Fruit fly (Drosophila melanogaster): ENCODE results near the gene CG14598.

The CG14598 gene

dm6 chr3R:7439306-7439810, at the start of gene CG14598:
Gene CG14598 (plus strand): TSS chr3R:7439760.
- TF ChIP-seq CG6163 (GFP tag; IDR thresholded peaks at IDR 0.05) (no peak), Eip78C (GFP tag) (peak; percentile 43), CG3919 (GFP tag; optimal IDR thresholded peaks at IDR 0.05) (no peak)

- no peak for TF ChIP-seq Lpt (GFP tag; optimal IDR thresholded peaks at IDR 0.05)
- TF ChIP-seq net (GFP tag; optimal IDR thresholded peaks at IDR 0.05): no peak
- no peak for TF ChIP-seq CG9139 (GFP tag; optimal IDR thresholded peaks at IDR 0.05)
- no peak for TF ChIP-seq fkh (GFP tag; optimal IDR thresholded peaks at IDR 0.05)
- TF ChIP-seq Eip78C (GFP tag): no peak
- TF ChIP-seq ss (GFP tag; optimal IDR thresholded peaks at IDR 0.05): no peak
- no peak for TF ChIP-seq achi (GFP tag; optimal IDR thresholded peaks at IDR 0.05)
- TF ChIP-seq lz (GFP tag; optimal IDR thresholded peaks at IDR 0.05): no peak
These were observed 48.4 kb upstream of the CG14598 start, which contains the start of gene CG42650 for dm6 chr3R:7391113-7391512. Gene CG42650 (plus strand): TSS chr3R:7391413.

- TF ChIP-seq vri (GFP tag; optimal IDR thresholded peaks at IDR 0.05) (no peak), fd59A (GFP tag; optimal IDR thresholded peaks at IDR 0.05) (no peak), CG32006 (GFP tag; optimal IDR thresholded peaks at IDR 0.05) (no peak), CG6276 (GFP tag; optimal IDR thresholded peaks at IDR 0.05) (no peak), svp (GFP tag) (no peak), CG34406 (GFP tag; optimal IDR thresholded peaks at IDR 0.05) (no peak)
These were observed 45.5 kb upstream of the CG14598 start for dm6 chr3R:7394047-7394446.

- no peak for TF ChIP-seq eg (GFP tag; IDR thresholded peaks at IDR 0.05)
- no peak for TF ChIP-seq acj6 (GFP tag; optimal IDR thresholded peaks at IDR 0.05)
- no peak for TF ChIP-seq Eip78C (GFP tag)
- TF ChIP-seq achi (GFP tag; optimal IDR thresholded peaks at IDR 0.05): no peak
These were observed 33.0 kb upstream of the CG14598 start, which contains the start of gene Ir84a for dm6 chr3R:7406569-7406968. Gene Ir84a (plus strand): TSS chr3R:7406869.

dm6 chr3R:7420465-7420864, 19.1 kb upstream of the CG14598 start, which contains the start of gene wa-cup:
Gene wa-cup (plus strand): TSS chr3R:7420765.
- TF ChIP-seq CG1621 (tag; optimal IDR thresholded peaks at IDR 0.05) (no peak), Blimp-1 (GFP tag; optimal IDR thresholded peaks at IDR 0.05) (no peak), acj6 (GFP tag; optimal IDR thresholded peaks at IDR 0.05) (no peak), eg (GFP tag; IDR thresholded peaks at IDR 0.05) (no peak), CG3032 (tag; optimal IDR thresholded peaks at IDR 0.05) (no peak), topi (GFP tag; optimal IDR thresholded peaks at IDR 0.05) (no peak), svp (GFP tag) (no peak), Eip75B (GFP tag; optimal IDR thresholded peaks at IDR 0.05) (no peak), Eip93F (GFP tag; optimal IDR thresholded peaks at IDR 0.05) (no peak), Eip78C (GFP tag) (no peak), Lpt (GFP tag; optimal IDR thresholded peaks at IDR 0.05) (no peak), CG8319 (GFP tag; optimal IDR thresholded peaks at IDR 0.05) (no peak), CG11294 (GFP tag; IDR thresholded peaks at IDR 0.05) (no peak), CG4318 (GFP tag; optimal IDR thresholded peaks at IDR 0.05) (no peak), salr (GFP tag; optimal IDR thresholded peaks at IDR 0.05) (no peak), pdm3 (GFP tag; optimal IDR thresholded peaks at IDR 0.05) (no peak), CG15336 (GFP tag; IDR thresholded peaks at IDR 0.05) (no peak), CG6163 (GFP tag; IDR thresholded peaks at IDR 0.05) (no peak), CG3919 (GFP tag; optimal IDR thresholded peaks at IDR 0.05) (no peak), CG31627 (GFP tag; optimal IDR thresholded peaks at IDR 0.05) (no peak)

dm6 chr3R:7438869-7439268, 691 bp upstream of the CG14598 start:
- TF ChIP-seq CG9139 (GFP tag; optimal IDR thresholded peaks at IDR 0.05): no peak
- TF ChIP-seq CG34406 (GFP tag; optimal IDR thresholded peaks at IDR 0.05): no peak
- TF ChIP-seq vri (GFP tag; optimal IDR thresholded peaks at IDR 0.05): no peak
- TF ChIP-seq CG11762 (GFP tag; optimal IDR thresholded peaks at IDR 0.05; ENCODE audit: insufficient read depth): no peak
- no peak for TF ChIP-seq Met (GFP tag; optimal IDR thresholded peaks at IDR 0.05)
- no peak for TF ChIP-seq Sox102F (GFP tag; optimal IDR thresholded peaks at IDR 0.05)

Measured in whole organism, prepupa.